Fruit fly (Drosophila melanogaster): ENCODE data around the gene TyrR.

Gene TyrR

DNA sequence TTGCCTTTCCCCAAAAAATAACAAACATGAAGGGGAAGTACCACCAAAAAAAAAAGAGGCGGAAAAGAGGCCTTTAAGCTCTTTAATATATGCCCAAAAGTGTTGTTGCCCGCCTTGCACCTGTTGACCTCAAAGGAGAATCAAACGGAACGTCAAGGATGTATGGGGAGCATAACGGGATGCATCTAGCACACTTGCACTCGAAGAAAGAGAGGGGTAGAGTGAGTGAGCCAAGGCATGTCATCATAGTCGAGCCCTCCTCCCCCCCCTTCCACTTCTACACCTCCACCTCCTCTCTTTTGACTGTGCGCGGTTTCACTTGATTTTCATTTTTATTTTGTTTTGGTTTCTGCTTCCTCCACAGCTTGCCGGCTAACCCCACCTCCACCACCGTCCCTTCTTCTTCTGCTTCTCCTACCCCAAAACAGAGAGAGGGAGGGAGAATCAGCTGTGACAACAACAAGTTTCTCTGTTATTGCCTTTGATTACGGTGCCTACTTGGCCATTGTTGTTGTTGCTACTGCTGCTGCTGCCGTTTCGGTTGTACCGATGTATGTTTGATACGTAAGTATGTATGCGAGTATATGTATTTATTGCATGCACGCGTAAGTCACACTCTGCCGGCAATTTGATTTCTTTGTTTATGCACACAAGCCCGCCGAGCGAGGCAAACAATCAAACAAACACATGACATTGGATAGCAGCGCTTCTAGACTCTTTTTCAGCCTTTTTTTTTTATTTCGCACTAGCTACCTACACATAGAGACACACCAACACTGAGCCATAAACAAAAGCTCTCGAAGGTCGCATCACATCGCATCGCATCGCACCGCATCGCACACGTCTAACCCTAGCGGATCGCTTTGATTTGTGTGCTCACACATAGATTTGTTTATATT lies 50.1 kb downstream of the TyrR start (continued):
- TF ChIP-seq CG2202 (tag; optimal IDR thresholded peaks at IDR 0.05) (no peak), CG1529 (GFP tag; optimal IDR thresholded peaks at IDR 0.05) (no peak), dm (GFP tag; optimal IDR thresholded peaks at IDR 0.05) (no peak), Stat92E (GFP tag; optimal IDR thresholded peaks at IDR 0.05) (peak in 1 of 3 experiments; percentile 16), CG17912 (GFP tag; optimal IDR thresholded peaks at IDR 0.05) (no peak), sob (GFP tag; IDR thresholded peaks at IDR 0.05) (no peak), YL-1 (GFP tag; optimal IDR thresholded peaks at IDR 0.05) (peak; percentile 9), Ptx1 (GFP tag; IDR thresholded peaks at IDR 0.05) (no peak), CG2712 (tag; optimal IDR thresholded peaks at IDR 0.05) (no peak), sna (GFP tag; IDR thresholded peaks at IDR 0.05; ENCODE audit: partially characterized antibody) (no peak), CG31441 (GFP tag; IDR thresholded peaks at IDR 0.05) (no peak), pita (GFP tag; optimal IDR thresholded peaks at IDR 0.05) (no peak), crp (GFP tag; optimal IDR thresholded peaks at IDR 0.05) (peak in 1 of 2 experiments; percentile 72), dmrt11E (tag; optimal IDR thresholded peaks at IDR 0.05) (no peak), Fer3 (tag; optimal IDR thresholded peaks at IDR 0.05) (no peak), CG1024 (GFP tag; IDR thresholded peaks at IDR 0.05) (no peak), nmo (GFP tag; optimal IDR thresholded peaks at IDR 0.05) (no peak), CG17186 (GFP tag; optimal IDR thresholded peaks at IDR 0.05) (no peak), odd (GFP tag; optimal IDR thresholded peaks at IDR 0.05) (peak; percentile 53)

DNA sequence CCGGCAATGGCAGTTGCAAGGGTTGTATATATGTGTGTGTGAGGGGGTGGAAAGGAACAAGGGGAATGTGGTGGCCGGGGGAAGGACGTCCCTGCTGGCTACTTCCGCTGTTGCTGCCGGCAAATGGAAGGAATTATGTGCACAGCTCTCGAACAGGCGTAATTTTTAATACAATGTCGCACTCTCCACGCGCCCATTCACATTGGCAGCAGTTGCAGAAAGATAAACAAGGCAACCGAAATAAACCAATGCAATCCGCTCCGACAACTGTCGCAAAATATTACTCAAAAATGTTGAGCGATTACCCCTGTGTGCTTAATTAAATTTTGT lies 51.4 kb downstream of the TyrR start:
- TF ChIP-seq tap (tag; optimal IDR thresholded peaks at IDR 0.05) (peak; percentile 18), gcm2 (GFP tag; optimal IDR thresholded peaks at IDR 0.05) (no peak), CG10147 (GFP tag; optimal IDR thresholded peaks at IDR 0.05) (no peak), sens (GFP tag) (peak; percentile 62)

DNA sequence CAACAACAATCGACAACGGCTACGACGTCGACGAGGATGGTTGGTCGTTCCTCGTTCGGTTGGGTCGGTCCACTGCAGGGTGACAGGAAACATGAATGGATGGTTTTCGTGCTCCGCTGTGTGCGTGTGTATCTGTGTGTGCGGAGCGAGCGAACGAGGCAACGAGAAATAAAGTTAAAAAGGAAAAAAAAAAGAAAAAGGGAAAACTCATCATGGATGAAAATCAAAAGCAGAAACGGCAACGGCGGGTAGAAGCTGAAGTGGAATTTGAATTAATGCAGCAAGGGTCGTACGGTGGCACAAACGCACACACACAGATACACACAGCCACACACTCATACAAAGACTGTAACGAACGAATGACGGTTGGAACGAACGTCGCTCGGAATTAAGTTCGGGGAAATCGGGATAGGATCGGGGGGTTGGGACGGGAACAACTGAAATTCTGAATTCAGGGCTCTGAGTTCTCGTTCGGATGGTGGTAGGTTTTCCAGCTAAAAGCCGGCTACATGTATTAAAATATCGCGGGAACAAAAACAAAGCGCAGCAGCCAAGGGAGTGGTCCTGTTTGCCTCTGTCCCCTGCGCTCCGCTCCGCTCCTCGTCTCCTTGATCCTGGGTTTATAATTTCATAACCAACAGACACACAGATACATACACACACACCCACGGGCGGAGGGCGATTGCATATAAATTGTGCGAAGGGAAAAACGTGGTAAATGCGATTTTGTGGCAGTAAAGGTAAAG lies 51.9 kb downstream of the TyrR start:
- TF ChIP-seq CG32767 (GFP tag; IDR thresholded peaks at IDR 0.05) (peak; percentile 30; the same call in 1 of the 2 replicates), slp2 (GFP tag; optimal IDR thresholded peaks at IDR 0.05) (no peak), chinmo (GFP tag; IDR thresholded peaks at IDR 0.05; ENCODE audit: partially characterized antibody) (0 out of 4 replicates have a peak, but pooled peaks have one; percentile 52), Kr (GFP tag; optimal IDR thresholded peaks at IDR 0.05) (peak; percentile 48), CG10543 (GFP tag; optimal IDR thresholded peaks at IDR 0.05) (peak; percentile 65), inv (GFP tag; IDR thresholded peaks at IDR 0.05; ENCODE audit: partially characterized antibody) (no peak), CG5180 (GFP tag; optimal IDR thresholded peaks at IDR 0.05) (peak; percentile 88), H15 (GFP tag; IDR thresholded peaks at IDR 0.05) (0 out of 3 replicates have a peak, but pooled peaks have one; percentile 13), crol (GFP tag; IDR thresholded peaks at IDR 0.05) (peak; percentile 89), mirr (GFP tag; optimal IDR thresholded peaks at IDR 0.05) (no peak), Blimp-1 (GFP tag; optimal IDR thresholded peaks at IDR 0.05) (peak; percentile 52), CG8765 (GFP tag; IDR thresholded peaks at IDR 0.05) (0 out of 2 replicates have a peak, but pooled peaks have one; percentile 38), CG8924 (tag; optimal IDR thresholded peaks at IDR 0.05) (no peak), CG13894 (tag; optimal IDR thresholded peaks at IDR 0.05) (peak; percentile 42), ems (GFP tag; optimal IDR thresholded peaks at IDR 0.05) (no peak), cg (GFP tag; optimal IDR thresholded peaks at IDR 0.05) (peak; percentile 80), disco-r (GFP tag; optimal IDR thresholded peaks at IDR 0.05) (no peak), btn (GFP tag; optimal IDR thresholded peaks at IDR 0.05) (no peak), lov (optimal IDR thresholded peaks at IDR 0.05) (no peak), lov (GFP tag; IDR thresholded peaks at IDR 0.05) (0 out of 3 replicates have a peak, but pooled peaks have one; percentile 62), tll (GFP tag; optimal IDR thresholded peaks at IDR 0.05) (peak in 1 of 2 experiments; percentile 63), CG10321 (GFP tag; IDR thresholded peaks at IDR 0.05) (no peak)

Data from whole organism, embryonic.